Worm (Caenorhabditis elegans): ENCODE data around the gene sre-18.

The sre-18 gene

DNA sequence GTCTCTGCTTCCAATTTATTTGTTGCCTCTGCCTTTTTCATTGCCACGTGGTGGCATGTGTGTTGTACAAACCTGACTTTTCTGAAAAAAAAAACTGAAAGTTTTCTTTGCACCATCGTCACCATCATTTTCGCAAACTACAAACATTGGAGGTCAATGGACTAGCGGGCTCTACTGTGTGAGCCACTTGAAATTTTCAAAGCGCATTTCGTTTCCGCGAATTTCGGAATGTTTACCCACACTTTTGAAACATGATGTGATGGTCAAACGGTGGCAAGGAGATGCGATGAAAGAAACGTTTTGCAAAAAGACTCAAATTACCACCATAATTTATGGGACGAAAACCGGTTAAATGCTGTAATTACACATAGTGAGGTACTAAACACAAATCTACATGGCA is 21.7 kb downstream of the sre-18 start (continued):
- TF ChIP-seq F55B11.4 (tag; optimal IDR thresholded peaks at IDR 0.05; ENCODE audit: borderline replicate concordance, insufficient read depth) (no peak), let-526 (GFP tag; IDR thresholded peaks at IDR 0.05) (no peak), nfya-2 (GFP tag; IDR thresholded peaks at IDR 0.05) (no peak), Y56A3A.18 (GFP tag; IDR thresholded peaks at IDR 0.05) (0 out of 2 replicates have a peak, but pooled peaks have one; percentile 28), snpc-3.4 (tag; optimal IDR thresholded peaks at IDR 0.05) (peak; percentile 40), akir-1 (GFP tag; optimal IDR thresholded peaks at IDR 0.05) (no peak), aptf-2 (GFP tag; conservative IDR thresholded peaks at IDR 0.05) (no peak), hmg-1.2 (GFP tag; IDR thresholded peaks at IDR 0.05) (peak; percentile 21; the same call in 1 of the 2 replicates), lag-1 (GFP tag; IDR thresholded peaks at IDR 0.05) (no peak), hlh-26 (GFP tag; conservative IDR thresholded peaks at IDR 0.05) (no peak), sea-2 (GFP tag; IDR thresholded peaks at IDR 0.05) (no peak), mcd-1 (GFP tag; IDR thresholded peaks at IDR 0.05) (no peak), attf-3 (GFP tag; conservative IDR thresholded peaks at IDR 0.05) (0 out of 2 replicates have a peak, but pooled peaks have one; percentile 48), ceh-79 (tag; optimal IDR thresholded peaks at IDR 0.05) (no peak), madf-8 (GFP tag; conservative IDR thresholded peaks at IDR 0.05) (no peak), mes-4 (tag; optimal IDR thresholded peaks at IDR 0.05) (no peak), madf-3 (GFP tag; IDR thresholded peaks at IDR 0.05) (no peak), zim-3 (tag; optimal IDR thresholded peaks at IDR 0.05) (no peak), ztf-28 (GFP tag; IDR thresholded peaks at IDR 0.05) (no peak), ekl-4 (GFP tag; IDR thresholded peaks at IDR 0.05) (0 out of 2 replicates have a peak, but pooled peaks have one; percentile 26), tbp1 (GFP tag; optimal IDR thresholded peaks at IDR 0.05) (no peak), ztf-22 (GFP tag; optimal IDR thresholded peaks at IDR 0.05) (no peak), nhr-80 (tag; optimal IDR thresholded peaks at IDR 0.05) (no peak), ets-4 (GFP tag; optimal IDR thresholded peaks at IDR 0.05) (peak; percentile 14), F57C9.4 (tag; optimal IDR thresholded peaks at IDR 0.05) (no peak), ceh-40 (GFP tag; IDR thresholded peaks at IDR 0.05) (no peak), D2030.7 (GFP tag; IDR thresholded peaks at IDR 0.05) (no peak), C17E4.6 (GFP tag; IDR thresholded peaks at IDR 0.05) (no peak), Y53G8AR.9 (GFP tag; conservative IDR thresholded peaks at IDR 0.05) (peak; percentile 60; the same call in 1 of the 2 replicates), ztf-6 (GFP tag; IDR thresholded peaks at IDR 0.05) (no peak), F37B4.10 (GFP tag; IDR thresholded peaks at IDR 0.05) (no peak), ztf-26 (tag; optimal IDR thresholded peaks at IDR 0.05) (no peak), sptf-2 (GFP tag; optimal IDR thresholded peaks at IDR 0.05) (no peak), efl-1 (GFP tag; optimal IDR thresholded peaks at IDR 0.05) (no peak), atf-7 (tag; optimal IDR thresholded peaks at IDR 0.05) (no peak), aptf-3 (GFP tag; IDR thresholded peaks at IDR 0.05) (0 out of 2 replicates have a peak, but pooled peaks have one; percentile 15), die-1 (tag; optimal IDR thresholded peaks at IDR 0.05) (no peak), F10E7.11 (tag; optimal IDR thresholded peaks at IDR 0.05) (no peak), egl-18 (GFP tag; IDR thresholded peaks at IDR 0.05) (no peak), dox-1 (GFP tag; IDR thresholded peaks at IDR 0.05) (no peak), let-607 (tag; optimal IDR thresholded peaks at IDR 0.05) (peak in 1 of 2 experiments; percentile 0), nhr-120 (GFP tag; IDR thresholded peaks at IDR 0.05) (no peak), rpc-1 (optimal IDR thresholded peaks at IDR 0.05) (no peak), rpc-1 (tag; optimal IDR thresholded peaks at IDR 0.05) (no peak), F23B12.7 (tag; optimal IDR thresholded peaks at IDR 0.05; ENCODE audit: insufficient read depth) (no peak), bed-1 (GFP tag; IDR thresholded peaks at IDR 0.05) (no peak), T07F8.4 (tag; optimal IDR thresholded peaks at IDR 0.05) (no peak), cebp-2 (GFP tag; IDR thresholded peaks at IDR 0.05) (0 out of 2 replicates have a peak, but pooled peaks have one; percentile 6), B0019.2 (GFP tag; conservative IDR thresholded peaks at IDR 0.05) (no peak), ztf-18 (tag; optimal IDR thresholded peaks at IDR 0.05) (no peak)

All from whole organism, young adult.